Fruit fly (Drosophila melanogaster): ENCODE measurements around the gene CG4199.

DNA sequence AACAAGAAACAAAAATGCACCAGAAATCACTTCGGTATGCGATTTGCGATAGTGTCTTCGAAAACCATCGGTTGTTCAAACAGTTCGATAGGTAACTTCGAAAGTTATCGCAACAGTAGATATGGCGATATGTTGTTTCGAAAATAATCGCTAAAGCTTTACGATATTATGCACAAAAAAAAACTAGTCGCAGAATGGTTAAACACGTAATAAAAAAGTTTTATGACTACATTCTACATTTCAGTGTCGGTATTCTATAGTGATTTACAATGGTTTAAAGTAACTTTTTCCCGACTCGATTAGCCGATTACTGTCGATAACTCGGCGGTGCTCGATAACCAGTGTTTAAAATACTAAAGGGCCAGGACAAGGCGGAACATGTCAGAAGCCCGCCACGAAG, 8.2 kb downstream of the CG4199 start, which contains the start of gene CG4281:
- no peak for TF ChIP-seq lmd (GFP tag; IDR thresholded peaks at IDR 0.05)
- TF ChIP-seq chif (GFP tag; optimal IDR thresholded peaks at IDR 0.05), result no peak
- no peak for TF ChIP-seq Awh (GFP tag; IDR thresholded peaks at IDR 0.05)
- no peak for TF ChIP-seq CG17912 (GFP tag; optimal IDR thresholded peaks at IDR 0.05)
- no peak for TF ChIP-seq Ssrp (tag; optimal IDR thresholded peaks at IDR 0.05)
- no peak for TF ChIP-seq CG33557 (GFP tag; optimal IDR thresholded peaks at IDR 0.05)
- peak; percentile 47 for TF ChIP-seq CG14710 (tag; optimal IDR thresholded peaks at IDR 0.05)
- TF ChIP-seq CG3065 (GFP tag; optimal IDR thresholded peaks at IDR 0.05), result no peak
- no peak for TF ChIP-seq Sox102F (GFP tag; optimal IDR thresholded peaks at IDR 0.05)
- no peak for TF ChIP-seq Sox100B (GFP tag; optimal IDR thresholded peaks at IDR 0.05)
- TF ChIP-seq CG7556 (GFP tag; optimal IDR thresholded peaks at IDR 0.05), result no peak

Measured in whole organism, embryonic.